Worm (Caenorhabditis elegans) whole organism, early embryonic: ENCODE data around the gene F22E5.7.
"Not testable (repeated sequence)": the region's sequence is repeated elsewhere in the genome, so short reads cannot be mapped to it uniquely, and the experiment has no call there.

ENCODE experiments used
- B0310.2 ChIP-seq: sonication (generic microtip); optimal IDR thresholded peaks from 2 replicates; lab custom pipeline; 2016; ENCODE audit warnings: mild to moderate bottlenecking, missing genetic modification characterization, missing compliant biosample characterization
- F13C5.2 ChIP-seq: sonication (generic microtip); optimal IDR thresholded peaks from 2 replicates; lab custom pipeline; 2017; ENCODE audit warnings: mild to moderate bottlenecking, missing genetic modification characterization, inconsistent platforms, missing compliant biosample characterization
- aly-1 ChIP-seq: sonication (generic microtip); optimal IDR thresholded peaks from 2 replicates; lab custom pipeline; 2016; ENCODE audit warnings: missing genetic modification characterization, missing compliant biosample characterization
- ama-1 ChIP-seq: fragments of 150-350 bp; optimal IDR thresholded peaks from 2 replicates; lab custom pipeline; 2014
- ceh-13 ChIP-seq: fragments of 200-800 bp; sonication (Bioruptor generic); optimal IDR thresholded peaks from 2 replicates; lab custom pipeline; 2018; ENCODE audit warnings: mild to moderate bottlenecking, missing genetic modification characterization, missing compliant biosample characterization
- ceh-36 ChIP-seq: sonication (generic microtip); optimal IDR thresholded peaks from 2 replicates; lab custom pipeline; 2016; ENCODE audit warnings: missing genetic modification characterization, inconsistent platforms, missing compliant biosample characterization
- ets-7 ChIP-seq: sonication (generic microtip); optimal IDR thresholded peaks from 2 replicates; lab custom pipeline; 2016; ENCODE audit warnings: missing genotype, missing genetic modification characterization, missing compliant biosample characterization
- flt-1 ChIP-seq: fragments of 200-800 bp; sonication (Bioruptor generic); IDR thresholded peaks from 2 replicates; pipeline ENCODE4 v1.3.6; 2022; ENCODE audit warnings: missing genetic modification characterization, missing compliant biosample characterization
- hmbx-1 ChIP-seq: sonication (generic microtip); optimal IDR thresholded peaks from 2 replicates; lab custom pipeline; 2016; ENCODE audit warnings: mild to moderate bottlenecking, missing genetic modification characterization, missing compliant biosample characterization
- hmg-4 ChIP-seq: fragments of 200-800 bp; sonication (Bioruptor generic); optimal IDR thresholded peaks from 2 replicates; lab custom pipeline; 2018; ENCODE audit warnings: mild to moderate bottlenecking, missing genetic modification characterization, missing compliant biosample characterization
- hnd-1 ChIP-seq: sonication (generic microtip); optimal IDR thresholded peaks from 2 replicates; lab custom pipeline; 2016; ENCODE audit warnings: missing genetic modification characterization, missing compliant biosample characterization
- pes-1 ChIP-seq: fragments of 200-800 bp; sonication (Bioruptor generic); IDR thresholded peaks from 2 replicates; pipeline ENCODE4 v1.3.6; 2022; ENCODE audit warnings: missing genetic modification reagents, missing genetic modification characterization, missing compliant biosample characterization
- scrt-1 ChIP-seq: fragments of 200-800 bp; sonication (Bioruptor generic); IDR thresholded peaks from 2 replicates; pipeline ENCODE4 v1.3.6; 2022; ENCODE audit warnings: missing genetic modification characterization, missing compliant biosample characterization
- sea-1 ChIP-seq: fragments of 200-800 bp; sonication (Bioruptor generic); conservative IDR thresholded peaks from 2 replicates; pipeline ENCODE4 v1.3.6; 2022; ENCODE audit warnings: missing genetic modification characterization, missing compliant biosample characterization
- tbx-11 ChIP-seq: fragments of 200-800 bp; sonication (Bioruptor generic); IDR thresholded peaks from 2 replicates; pipeline ENCODE4 v1.3.6; 2022; ENCODE audit warnings: missing genetic modification characterization, missing compliant biosample characterization
- tbx-37 ChIP-seq: fragments of 200-800 bp; sonication (Bioruptor generic); conservative IDR thresholded peaks from 2 replicates; pipeline ENCODE4 v1.3.6; 2022; ENCODE audit warnings: missing genetic modification reagents, missing genetic modification characterization, missing compliant biosample characterization
- tra-4 ChIP-seq: sonication (generic microtip); optimal IDR thresholded peaks from 2 replicates; lab custom pipeline; 2017; ENCODE audit warnings: missing genetic modification characterization, missing compliant biosample characterization

The F22E5.7 gene

ce11 chrII:2622480-2622879 is 19.4 kb upstream of the F22E5.7 start, which contains the start of gene D2062.5:
D2062.5 (plus strand) TSS chrII:2622780.
- no peak for TF ChIP-seq hnd-1 (tag; lab: Kevin White, UChicago)
- no peak for TF ChIP-seq tbx-37 (GFP tag; lab: Robert Waterston, UW)
- no peak for TF ChIP-seq hmbx-1 (tag; lab: Kevin White, UChicago)
- TF ChIP-seq flt-1 (GFP tag; lab: Robert Waterston, UW) = no peak
- TF ChIP-seq ceh-36 (tag; lab: Kevin White, UChicago) = no peak
- TF ChIP-seq F13C5.2 (tag; lab: Kevin White, UChicago) = no peak
- TF ChIP-seq B0310.2 (tag; lab: Kevin White, UChicago) = no peak
- TF ChIP-seq sea-1 (GFP tag; lab: Robert Waterston, UW) = no peak
- no peak for TF ChIP-seq ceh-13 (GFP tag; lab: Kevin White, UChicago)
- no peak for TF ChIP-seq ets-7
- TF ChIP-seq aly-1 = no peak
- TF ChIP-seq ama-1 (lab: Kevin White, UChicago) = no peak
- TF ChIP-seq hmg-4 = no peak
- no peak for TF ChIP-seq scrt-1
- no peak for TF ChIP-seq tra-4 (tag; lab: Kevin White, UChicago)
- TF ChIP-seq pes-1 (GFP tag; lab: Robert Waterston, UW) = no peak
- no peak for TF ChIP-seq tbx-11 (GFP tag; lab: Robert Waterston, UW)

- not testable (repeated sequence) for TF ChIP-seq F13C5.2 (tag; lab: Kevin White, UChicago); hnd-1 (tag; lab: Kevin White, UChicago); ets-7
Measured at ce11 chrII:2622936-2623452, 18.9 kb upstream of the F22E5.7 start, which contains the start of gene D2062.4. D2062.4 (plus strand) TSS chrII:2623402.

DNA sequence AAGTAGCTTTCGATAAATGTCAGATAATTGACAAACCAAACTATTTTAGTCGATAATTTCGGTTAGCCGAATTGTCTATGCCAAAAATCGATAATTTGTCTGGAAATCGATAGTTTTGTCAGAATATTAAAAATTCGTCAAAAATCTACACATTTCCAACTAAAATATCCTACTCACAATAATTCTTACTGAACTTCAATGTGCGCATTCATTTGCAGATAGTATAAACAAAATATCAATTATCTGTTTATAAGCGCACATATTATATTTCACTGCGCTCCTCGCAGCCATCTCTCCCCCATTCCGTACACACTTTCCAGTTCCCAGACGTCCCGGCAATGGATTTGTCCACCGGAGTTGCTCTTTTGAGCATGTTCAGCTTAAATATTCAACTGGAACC is 17.1 kb upstream of the F22E5.7 start, which contains the start of gene lgc-28:
Gene lgc-28, plus strand, starts transcription at position 301 of the 400 bp plus-strand sequence.
- no peak for TF ChIP-seq tbx-37 (GFP tag; lab: Robert Waterston, UW)
- TF ChIP-seq ama-1 (lab: Kevin White, UChicago) = no peak
- TF ChIP-seq hmbx-1 (tag; lab: Kevin White, UChicago) = no peak
- no peak for TF ChIP-seq tbx-11 (GFP tag; lab: Robert Waterston, UW)
- TF ChIP-seq ceh-36 (tag; lab: Kevin White, UChicago) = no peak
- no peak for TF ChIP-seq F13C5.2 (tag; lab: Kevin White, UChicago)
- no peak for TF ChIP-seq aly-1
- TF ChIP-seq scrt-1 = no peak
- TF ChIP-seq tra-4 (tag; lab: Kevin White, UChicago) = no peak
- no peak for TF ChIP-seq sea-1 (GFP tag; lab: Robert Waterston, UW)
- TF ChIP-seq flt-1 (GFP tag; lab: Robert Waterston, UW) = no peak
- TF ChIP-seq ets-7 = no peak

DNA sequence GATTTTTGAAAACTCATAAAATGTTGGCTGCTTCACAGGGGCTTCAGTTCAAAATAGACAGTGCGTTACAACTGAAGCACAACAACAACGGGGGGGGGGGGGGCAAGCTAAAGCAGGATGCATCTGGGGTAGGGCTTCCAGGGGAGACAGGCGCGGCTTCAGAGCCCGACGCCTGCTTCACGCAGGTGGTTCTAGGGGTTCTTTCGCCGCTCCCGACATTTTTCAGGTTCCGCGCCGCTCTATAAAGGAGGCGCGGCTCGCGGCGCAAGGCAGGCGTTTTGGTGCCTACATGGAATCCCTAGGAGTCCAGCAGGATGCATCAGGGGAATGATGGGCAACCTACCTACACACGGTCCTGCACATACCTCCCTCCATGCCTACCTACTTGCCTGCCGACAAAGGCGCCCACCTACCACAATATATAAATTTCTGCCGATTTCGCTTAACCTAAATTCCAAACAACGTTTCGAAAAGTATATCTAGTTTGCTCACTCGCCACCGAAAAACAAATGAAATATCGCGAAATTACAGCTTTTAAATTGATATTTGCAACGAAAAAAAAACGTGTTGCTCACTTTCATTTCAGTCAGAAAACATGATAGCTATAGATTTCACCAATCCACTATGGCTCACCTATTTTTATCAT is 14.6 kb upstream of the F22E5.7 start, which contains the start of gene sri-71:
Gene sri-71, plus strand, starts transcription at position 596 of the 646 bp plus-strand sequence.
- TF ChIP-seq tbx-37 (GFP tag; lab: Robert Waterston, UW) (no peak), hnd-1 (tag; lab: Kevin White, UChicago) (no peak), flt-1 (GFP tag; lab: Robert Waterston, UW) (no peak), tbx-11 (GFP tag; lab: Robert Waterston, UW) (no peak), B0310.2 (tag; lab: Kevin White, UChicago) (no peak), F13C5.2 (tag; lab: Kevin White, UChicago) (no peak), ets-7 (no peak), aly-1 (no peak)

DNA sequence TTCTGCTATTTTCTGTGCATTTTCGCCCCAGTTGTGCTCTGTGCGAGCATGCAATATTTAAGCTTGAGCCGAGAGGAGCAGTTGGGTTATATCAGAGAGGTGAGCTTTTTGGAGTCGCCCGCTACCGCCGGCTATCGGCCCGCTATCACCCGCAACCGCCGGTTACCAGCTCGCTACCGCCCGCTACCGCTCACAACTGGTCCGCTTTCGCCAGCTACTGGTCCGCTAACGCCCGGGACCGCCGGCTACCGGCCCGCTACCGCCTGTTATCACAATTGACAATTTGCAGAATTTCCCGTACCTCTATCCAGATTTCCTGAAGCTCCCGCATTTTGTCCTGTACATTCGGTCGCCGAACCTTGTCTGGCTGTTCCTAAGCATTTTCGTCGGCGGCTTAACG is 13.5 kb upstream of the F22E5.7 start:
- TF ChIP-seq pes-1 (GFP tag; lab: Robert Waterston, UW) = no peak
- no peak for TF ChIP-seq ets-7
- no peak for TF ChIP-seq B0310.2 (tag; lab: Kevin White, UChicago)
- no peak for TF ChIP-seq hmbx-1 (tag; lab: Kevin White, UChicago)
- no peak for TF ChIP-seq tbx-37 (GFP tag; lab: Robert Waterston, UW)

DNA sequence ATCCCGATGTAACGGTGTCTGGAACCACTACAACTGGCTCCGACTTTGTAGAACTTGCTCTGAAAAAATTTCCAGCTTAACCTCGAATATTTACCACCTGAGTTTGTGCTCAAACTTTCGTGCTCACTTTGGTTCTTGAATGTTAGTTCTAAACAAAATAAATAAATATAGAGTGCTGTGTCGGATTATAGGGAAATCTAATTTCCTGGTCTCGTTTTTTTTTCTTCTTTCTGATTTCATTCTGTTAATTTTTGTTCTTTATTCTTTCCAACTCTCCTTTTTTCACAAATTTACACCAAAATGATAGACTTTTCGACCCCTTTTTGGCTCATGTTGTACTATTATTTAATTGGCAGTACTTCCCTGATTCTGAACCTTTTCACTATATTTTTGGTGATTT is 12.6 kb upstream of the F22E5.7 start, which contains the start of gene sri-37:
Gene sri-37, plus strand, starts transcription at position 301 of the 400 bp plus-strand sequence.
- TF ChIP-seq tra-4 (tag; lab: Kevin White, UChicago) (no peak), ceh-13 (GFP tag; lab: Kevin White, UChicago) (no peak), sea-1 (GFP tag; lab: Robert Waterston, UW) (no peak), tbx-11 (GFP tag; lab: Robert Waterston, UW) (no peak)

- TF ChIP-seq hmbx-1 (tag; lab: Kevin White, UChicago) (no peak), ceh-36 (tag; lab: Kevin White, UChicago) (no peak), scrt-1 (no peak), sea-1 (GFP tag; lab: Robert Waterston, UW) (no peak), ceh-13 (GFP tag; lab: Kevin White, UChicago) (no peak)
Measured at ce11 chrII:2631169-2631568, 10.7 kb upstream of the F22E5.7 start, which contains the start of gene D2062.1. D2062.1 (plus strand) TSS chrII:2631469.

- TF ChIP-seq ceh-36 (tag; lab: Kevin White, UChicago) = peak; percentile 76
Measured at ce11 chrII:2632194-2632593, 9.7 kb upstream of the F22E5.7 start.
